1 fruit fly cellular context compared by ENCODE assay signal in the genomic region with DNA sequence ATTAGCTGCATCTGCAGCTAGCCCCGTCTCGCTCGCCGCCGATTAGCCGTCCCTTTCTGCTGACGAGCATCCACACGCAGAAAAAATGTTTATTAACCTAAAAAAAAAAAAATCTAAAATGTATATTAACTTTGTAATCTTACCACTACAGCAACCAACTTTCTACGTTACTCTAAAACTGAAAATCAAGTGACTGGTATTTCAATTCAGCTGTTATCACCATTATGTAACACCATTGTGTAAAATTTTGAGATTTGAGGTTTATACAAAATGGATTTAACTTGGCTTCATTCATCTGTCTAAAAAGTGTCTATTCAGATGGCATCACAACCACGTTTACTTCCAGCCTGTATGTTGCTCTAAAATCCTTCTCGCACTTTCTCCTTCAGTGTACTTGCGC.
A peak's percentile ranks its signal among the peaks of the same experiment; 100 is the strongest.
TF ChIP-seq lines count a peak whose summit lies in the region.

No protein-coding gene starts in this region.

TF ChIP-seq in whole organism, embryonic, 481 proteins besides CTCF, POLR2A, EP300 and RAD21 (continued from another document):
- no peak for TF ChIP-seq Chrac-16 (GFP tag; optimal IDR thresholded peaks at IDR 0.05; lab: Kevin White, UChicago)
- TF ChIP-seq CG7556 (GFP tag; optimal IDR thresholded peaks at IDR 0.05; lab: Kevin White, UChicago), result peak; percentile 26
- no peak for TF ChIP-seq CG6654 (GFP tag; optimal IDR thresholded peaks at IDR 0.05; lab: Kevin White, UChicago)
- no peak for TF ChIP-seq CG9932 (GFP tag; IDR thresholded peaks at IDR 0.05; lab: Robert Waterston, UW)
- peak in 1 of 2 experiments; percentile 2 for TF ChIP-seq chif (GFP tag; optimal IDR thresholded peaks at IDR 0.05; lab: Kevin White, UChicago)
- no peak for TF ChIP-seq CG4854 (GFP tag; optimal IDR thresholded peaks at IDR 0.05; lab: Kevin White, UChicago)
- no peak for TF ChIP-seq NC2α (GFP tag; optimal IDR thresholded peaks at IDR 0.05; lab: Kevin White, UChicago)
- TF ChIP-seq emc (GFP tag; optimal IDR thresholded peaks at IDR 0.05; lab: Kevin White, UChicago), result no peak
- TF ChIP-seq salm (tag; optimal IDR thresholded peaks at IDR 0.05; lab: Kevin White, UChicago), result no peak
- TF ChIP-seq CG12236 (GFP tag; optimal IDR thresholded peaks at IDR 0.05; lab: Kevin White, UChicago), result no peak
- no peak for TF ChIP-seq CG11560 (tag; IDR thresholded peaks at IDR 0.05; lab: Robert Waterston, UW)
- TF ChIP-seq CG14710 (tag; optimal IDR thresholded peaks at IDR 0.05; lab: Kevin White, UChicago), result peak; percentile 56
- TF ChIP-seq CG10462 (GFP tag; optimal IDR thresholded peaks at IDR 0.05; lab: Kevin White, UChicago), result no peak
- TF ChIP-seq CG8281 (tag; optimal IDR thresholded peaks at IDR 0.05; lab: Kevin White, UChicago), result no peak
- no peak for TF ChIP-seq CG12299 (tag; optimal IDR thresholded peaks at IDR 0.05; lab: Kevin White, UChicago)
- no peak for TF ChIP-seq NK7.1 (GFP tag; optimal IDR thresholded peaks at IDR 0.05; lab: Kevin White, UChicago)
- no peak for TF ChIP-seq gcm (GFP tag; optimal IDR thresholded peaks at IDR 0.05; lab: Kevin White, UChicago)
- no peak for TF ChIP-seq unc-4 (GFP tag; IDR thresholded peaks at IDR 0.05; lab: Robert Waterston, UW; ENCODE audit: partially characterized antibody)
- TF ChIP-seq yki (optimal IDR thresholded peaks at IDR 0.05; lab: Kevin White, UChicago), result no peak
- TF ChIP-seq gsb (GFP tag; IDR thresholded peaks at IDR 0.05; lab: Robert Waterston, UW), result no peak
- TF ChIP-seq CG42726 (GFP tag; IDR thresholded peaks at IDR 0.05; lab: Robert Waterston, UW; ENCODE audit: partially characterized antibody), result no peak
- no peak for TF ChIP-seq Deaf1 (tag; optimal IDR thresholded peaks at IDR 0.05; lab: Kevin White, UChicago)
- TF ChIP-seq ap (GFP tag; IDR thresholded peaks at IDR 0.05; lab: Robert Waterston, UW), result no peak
- TF ChIP-seq CG15073 (GFP tag; optimal IDR thresholded peaks at IDR 0.05; lab: Kevin White, UChicago), result no peak
- no peak for TF ChIP-seq HHEX (GFP tag; optimal IDR thresholded peaks at IDR 0.05; lab: Kevin White, UChicago)
- TF ChIP-seq sob (GFP tag; IDR thresholded peaks at IDR 0.05; lab: Robert Waterston, UW), result no peak
- no peak for TF ChIP-seq D19B (GFP tag; optimal IDR thresholded peaks at IDR 0.05; lab: Kevin White, UChicago)
- TF ChIP-seq CG3163 (GFP tag; optimal IDR thresholded peaks at IDR 0.05; lab: Kevin White, UChicago), result no peak
- no peak for TF ChIP-seq Hand (GFP tag; optimal IDR thresholded peaks at IDR 0.05; lab: Kevin White, UChicago)
- TF ChIP-seq CG12155 (GFP tag; optimal IDR thresholded peaks at IDR 0.05; lab: Kevin White, UChicago), result no peak
- TF ChIP-seq crp (GFP tag; optimal IDR thresholded peaks at IDR 0.05; lab: Kevin White, UChicago), result no peak
- TF ChIP-seq GATAe (GFP tag; conservative IDR thresholded peaks at IDR 0.05; lab: Robert Waterston, UW), result 0 out of 2 replicates have a peak, but pooled peaks have one; percentile 6
- no peak for TF ChIP-seq ase (GFP tag; IDR thresholded peaks at IDR 0.05; lab: Robert Waterston, UW)
- no peak for TF ChIP-seq CG1529 (GFP tag; optimal IDR thresholded peaks at IDR 0.05; lab: Kevin White, UChicago)
- no peak for TF ChIP-seq Dp (GFP tag; optimal IDR thresholded peaks at IDR 0.05; lab: Kevin White, UChicago)
- TF ChIP-seq maf-S (GFP tag; optimal IDR thresholded peaks at IDR 0.05; lab: Kevin White, UChicago), result no peak
- no peak for TF ChIP-seq Mad (GFP tag; optimal IDR thresholded peaks at IDR 0.05; lab: Kevin White, UChicago)
- peak; percentile 92 for TF ChIP-seq sens (GFP tag; lab: Kevin White, UChicago)
- no peak for TF ChIP-seq Asciz (GFP tag; optimal IDR thresholded peaks at IDR 0.05; lab: Kevin White, UChicago)
- TF ChIP-seq klu (GFP tag; IDR thresholded peaks at IDR 0.05; lab: Robert Waterston, UW), result no peak
- 0 out of 3 replicates have a peak, but pooled peaks have one; percentile 21 for TF ChIP-seq croc (GFP tag; conservative IDR thresholded peaks at IDR 0.05; lab: Robert Waterston, UW)
- no peak for TF ChIP-seq CrebB (tag; optimal IDR thresholded peaks at IDR 0.05; lab: Kevin White, UChicago)
- TF ChIP-seq Xbp1 (GFP tag; optimal IDR thresholded peaks at IDR 0.05; lab: Kevin White, UChicago), result peak; percentile 20
- no peak for TF ChIP-seq CG3065 (GFP tag; optimal IDR thresholded peaks at IDR 0.05; lab: Kevin White, UChicago)
- TF ChIP-seq CG13624 (GFP tag; optimal IDR thresholded peaks at IDR 0.05; lab: Kevin White, UChicago), result no peak
- TF ChIP-seq CG7839 (tag; optimal IDR thresholded peaks at IDR 0.05; lab: Kevin White, UChicago), result peak; percentile 4
- TF ChIP-seq CG1024 (GFP tag; IDR thresholded peaks at IDR 0.05; lab: Robert Waterston, UW), result no peak
- TF ChIP-seq CG4360 (GFP tag; IDR thresholded peaks at IDR 0.05; lab: Robert Waterston, UW), result no peak
- TF ChIP-seq CG17385 (GFP tag; optimal IDR thresholded peaks at IDR 0.05; lab: Kevin White, UChicago), result no peak
- TF ChIP-seq CG6254 (GFP tag; optimal IDR thresholded peaks at IDR 0.05; lab: Kevin White, UChicago), result peak; percentile 52
- TF ChIP-seq H15 (GFP tag; IDR thresholded peaks at IDR 0.05; lab: Robert Waterston, UW), result no peak
- TF ChIP-seq CG3847 (GFP tag; IDR thresholded peaks at IDR 0.05; lab: Robert Waterston, UW), result no peak
- no peak for TF ChIP-seq kay (GFP tag; optimal IDR thresholded peaks at IDR 0.05; lab: Kevin White, UChicago)
- TF ChIP-seq CoRest (tag; optimal IDR thresholded peaks at IDR 0.05; lab: Kevin White, UChicago), result peak; percentile 13
- no peak for TF ChIP-seq al (GFP tag; IDR thresholded peaks at IDR 0.05; lab: Robert Waterston, UW)
- no peak for TF ChIP-seq caup (GFP tag; optimal IDR thresholded peaks at IDR 0.05; lab: Kevin White, UChicago; ENCODE audit: severe bottlenecking)
- no peak for TF ChIP-seq bigmax (GFP tag; optimal IDR thresholded peaks at IDR 0.05; lab: Kevin White, UChicago)
- no peak for TF ChIP-seq tin (GFP tag; optimal IDR thresholded peaks at IDR 0.05; lab: Kevin White, UChicago)
- no peak for TF ChIP-seq lbe (GFP tag; optimal IDR thresholded peaks at IDR 0.05; lab: Kevin White, UChicago)
- no peak for TF ChIP-seq ken (GFP tag; IDR thresholded peaks at IDR 0.05; lab: Robert Waterston, UW)
- no peak for TF ChIP-seq Optix (GFP tag; IDR thresholded peaks at IDR 0.05; lab: Robert Waterston, UW)
- TF ChIP-seq vvl (GFP tag; IDR thresholded peaks at IDR 0.05; lab: Robert Waterston, UW), result no peak
- TF ChIP-seq HmgZ (tag; optimal IDR thresholded peaks at IDR 0.05; lab: Kevin White, UChicago), result no peak
- TF ChIP-seq CG33557 (GFP tag; optimal IDR thresholded peaks at IDR 0.05; lab: Kevin White, UChicago), result no peak
- TF ChIP-seq CG17186 (GFP tag; optimal IDR thresholded peaks at IDR 0.05; lab: Kevin White, UChicago), result no peak
- no peak for TF ChIP-seq Dbx (GFP tag; IDR thresholded peaks at IDR 0.05; lab: Robert Waterston, UW)
- no peak for TF ChIP-seq tgo (GFP tag; IDR thresholded peaks at IDR 0.05; lab: Robert Waterston, UW)
- TF ChIP-seq CG16863 (GFP tag; optimal IDR thresholded peaks at IDR 0.05; lab: Kevin White, UChicago), result no peak
- no peak for TF ChIP-seq dysf (GFP tag; IDR thresholded peaks at IDR 0.05; lab: Robert Waterston, UW)
- no peak for TF ChIP-seq zen (tag; optimal IDR thresholded peaks at IDR 0.05; lab: Kevin White, UChicago)
- TF ChIP-seq exex (tag; optimal IDR thresholded peaks at IDR 0.05; lab: Kevin White, UChicago), result no peak
- no peak for TF ChIP-seq CG6791 (GFP tag; IDR thresholded peaks at IDR 0.05; lab: Robert Waterston, UW; ENCODE audit: partially characterized antibody)
- peak; percentile 13 for TF ChIP-seq CG4820 (GFP tag; optimal IDR thresholded peaks at IDR 0.05; lab: Kevin White, UChicago)
- TF ChIP-seq tio (GFP tag; optimal IDR thresholded peaks at IDR 0.05; lab: Kevin White, UChicago), result peak; percentile 40
- no peak for TF ChIP-seq Hr78 (GFP tag; optimal IDR thresholded peaks at IDR 0.05; lab: Kevin White, UChicago)
- no peak for TF ChIP-seq Scr (GFP tag; IDR thresholded peaks at IDR 0.05; lab: Robert Waterston, UW; ENCODE audit: partially characterized antibody)
- TF ChIP-seq nmo (GFP tag; optimal IDR thresholded peaks at IDR 0.05; lab: Kevin White, UChicago), result peak; percentile 45
- no peak for TF ChIP-seq Rfx (GFP tag; IDR thresholded peaks at IDR 0.05; lab: Robert Waterston, UW)
- TF ChIP-seq lola (GFP tag; optimal IDR thresholded peaks at IDR 0.05; lab: Kevin White, UChicago), result peak in 1 of 3 experiments; percentile 47
- TF ChIP-seq CG8359 (GFP tag; optimal IDR thresholded peaks at IDR 0.05; lab: Kevin White, UChicago; ENCODE audit: borderline replicate concordance), result no peak
- TF ChIP-seq CG2129 (GFP tag; IDR thresholded peaks at IDR 0.05; lab: Robert Waterston, UW; ENCODE audit: partially characterized antibody), result no peak
- TF ChIP-seq CG10654 (GFP tag; optimal IDR thresholded peaks at IDR 0.05; lab: Kevin White, UChicago), result no peak
- TF ChIP-seq Pdp1 (GFP tag; optimal IDR thresholded peaks at IDR 0.05; lab: Kevin White, UChicago), result peak in 1 of 2 experiments; percentile 87
- TF ChIP-seq CG13296 (GFP tag; optimal IDR thresholded peaks at IDR 0.05; lab: Kevin White, UChicago), result no peak
- no peak for TF ChIP-seq seq (GFP tag; IDR thresholded peaks at IDR 0.05; lab: Robert Waterston, UW)
- TF ChIP-seq cwo (GFP tag; optimal IDR thresholded peaks at IDR 0.05; lab: Kevin White, UChicago), result no peak
- no peak for TF ChIP-seq CG11093 (GFP tag; IDR thresholded peaks at IDR 0.05; lab: Robert Waterston, UW)
- TF ChIP-seq CG7987 (GFP tag; optimal IDR thresholded peaks at IDR 0.05; lab: Kevin White, UChicago), result no peak
- TF ChIP-seq Elba2 (GFP tag; optimal IDR thresholded peaks at IDR 0.05; lab: Kevin White, UChicago), result no peak
- TF ChIP-seq pho (GFP tag; optimal IDR thresholded peaks at IDR 0.05; lab: Kevin White, UChicago), result no peak
- peak; percentile 36 for TF ChIP-seq CG8388 (GFP tag; optimal IDR thresholded peaks at IDR 0.05; lab: Kevin White, UChicago)
- no peak for TF ChIP-seq ftz-f1 (GFP tag; optimal IDR thresholded peaks at IDR 0.05; lab: Kevin White, UChicago)
- TF ChIP-seq ci (GFP tag; IDR thresholded peaks at IDR 0.05; lab: Robert Waterston, UW), result no peak
- TF ChIP-seq HLH54F (GFP tag; optimal IDR thresholded peaks at IDR 0.05; lab: Kevin White, UChicago), result no peak
- no peak for TF ChIP-seq lov (optimal IDR thresholded peaks at IDR 0.05; lab: Kevin White, UChicago)
- no peak for TF ChIP-seq lov (GFP tag; IDR thresholded peaks at IDR 0.05; lab: Robert Waterston, UW)
- no peak for TF ChIP-seq CG7928 (GFP tag; optimal IDR thresholded peaks at IDR 0.05; lab: Kevin White, UChicago)
- no peak for TF ChIP-seq unpg (GFP tag; optimal IDR thresholded peaks at IDR 0.05; lab: Kevin White, UChicago)
- TF ChIP-seq Fer2 (tag; optimal IDR thresholded peaks at IDR 0.05; lab: Kevin White, UChicago), result no peak
- TF ChIP-seq Atf3 (GFP tag; optimal IDR thresholded peaks at IDR 0.05; lab: Kevin White, UChicago), result no peak
- TF ChIP-seq CG2678 (tag; optimal IDR thresholded peaks at IDR 0.05; lab: Kevin White, UChicago), result peak; percentile 9
- TF ChIP-seq eve (GFP tag; optimal IDR thresholded peaks at IDR 0.05; lab: Kevin White, UChicago), result no peak
- no peak for TF ChIP-seq CG15011 (GFP tag; optimal IDR thresholded peaks at IDR 0.05; lab: Kevin White, UChicago)
- no peak for TF ChIP-seq CG12744 (GFP tag; optimal IDR thresholded peaks at IDR 0.05; lab: Kevin White, UChicago)
- no peak for TF ChIP-seq CG14965 (GFP tag; optimal IDR thresholded peaks at IDR 0.05; lab: Kevin White, UChicago; ENCODE audit: borderline replicate concordance)
- peak; percentile 38 for TF ChIP-seq dmrt99B (tag; optimal IDR thresholded peaks at IDR 0.05; lab: Kevin White, UChicago)
- TF ChIP-seq CG12104 (GFP tag; optimal IDR thresholded peaks at IDR 0.05; lab: Kevin White, UChicago), result no peak
- no peak for TF ChIP-seq CG4282 (GFP tag; optimal IDR thresholded peaks at IDR 0.05; lab: Kevin White, UChicago)
- no peak for TF ChIP-seq CG10366 (GFP tag; IDR thresholded peaks at IDR 0.05; lab: Robert Waterston, UW)
- peak; percentile 4 for TF ChIP-seq CG11504 (tag; optimal IDR thresholded peaks at IDR 0.05; lab: Kevin White, UChicago)
- TF ChIP-seq Adf1 (GFP tag; IDR thresholded peaks at IDR 0.05; lab: Robert Waterston, UW), result no peak
- no peak for TF ChIP-seq sc (optimal IDR thresholded peaks at IDR 0.05; lab: Kevin White, UChicago)
- TF ChIP-seq sc (GFP tag; optimal IDR thresholded peaks at IDR 0.05; lab: Kevin White, UChicago), result peak; percentile 30
- TF ChIP-seq phol (tag; optimal IDR thresholded peaks at IDR 0.05; lab: Kevin White, UChicago), result peak; percentile 44
- TF ChIP-seq nerfin-2 (GFP tag; IDR thresholded peaks at IDR 0.05; lab: Robert Waterston, UW; ENCODE audit: partially characterized antibody), result no peak
- TF ChIP-seq CG15269 (tag; optimal IDR thresholded peaks at IDR 0.05; lab: Kevin White, UChicago), result no peak
- no peak for TF ChIP-seq vfl (GFP tag; optimal IDR thresholded peaks at IDR 0.05; lab: Kevin White, UChicago)
- no peak for TF ChIP-seq Six4 (GFP tag; optimal IDR thresholded peaks at IDR 0.05; lab: Kevin White, UChicago)
- no peak for TF ChIP-seq scrt (GFP tag; optimal IDR thresholded peaks at IDR 0.05; lab: Kevin White, UChicago)
- TF ChIP-seq lab (GFP tag; optimal IDR thresholded peaks at IDR 0.05; lab: Kevin White, UChicago), result no peak
- TF ChIP-seq CG4730 (GFP tag; IDR thresholded peaks at IDR 0.05; lab: Robert Waterston, UW), result no peak
- TF ChIP-seq CHES-1-like (GFP tag; optimal IDR thresholded peaks at IDR 0.05; lab: Kevin White, UChicago), result no peak
- no peak for TF ChIP-seq CG12942 (GFP tag; optimal IDR thresholded peaks at IDR 0.05; lab: Kevin White, UChicago)
- TF ChIP-seq Bgb (GFP tag; IDR thresholded peaks at IDR 0.05; lab: Robert Waterston, UW; ENCODE audit: partially characterized antibody), result no peak
- no peak for TF ChIP-seq dm (GFP tag; optimal IDR thresholded peaks at IDR 0.05; lab: Kevin White, UChicago)
- no peak for TF ChIP-seq ERR (GFP tag; optimal IDR thresholded peaks at IDR 0.05; lab: Kevin White, UChicago)
- TF ChIP-seq CG9609 (GFP tag; optimal IDR thresholded peaks at IDR 0.05; lab: Kevin White, UChicago), result no peak
